Fruit fly (Drosophila melanogaster) whole organism, embryonic: ENCODE results near the gene schlank.

Experiments
- ATbp ChIP-seq: fragments of 200-800 bp; sonication (Bioruptor generic); optimal IDR thresholded peaks from 2 replicates; lab custom pipeline; 2017; ENCODE audit warnings: missing biosample characterization, mild to moderate bottlenecking, missing genetic modification characterization, missing genetic modification reagents
- Atf-2 ChIP-seq: fragments of 200-800 bp; sonication (Bioruptor generic); optimal IDR thresholded peaks from 2 replicates; lab custom pipeline; 2016; ENCODE audit warnings: missing biosample characterization, missing genetic modification characterization
- Atf6 ChIP-seq: fragments of 200-800 bp; sonication (Bioruptor generic); IDR thresholded peaks from 2 replicates; pipeline ENCODE4 v1.3.6; 2022; ENCODE audit warnings: missing biosample characterization, missing genetic modification characterization
- Awh ChIP-seq: fragments of 200-800 bp; sonication (Bioruptor generic); IDR thresholded peaks from 2 replicates; pipeline ENCODE4, ENCODE4 v1.3.6; 2022; ENCODE audit warnings: missing biosample characterization, missing genetic modification characterization
- B-H1 ChIP-seq: fragments of 200-800 bp; sonication (Bioruptor generic); IDR thresholded peaks from 3 replicates; pipeline ENCODE4 v1.3.6; 2022; ENCODE audit warnings: missing biosample characterization, missing genetic modification characterization
- Blimp-1 ChIP-seq: fragments of 200-800 bp; sonication (Bioruptor generic); optimal IDR thresholded peaks from 3 replicates; lab custom pipeline; 2018; ENCODE audit warnings: missing biosample characterization, missing genetic modification characterization, mild to moderate bottlenecking, moderate library complexity, missing genetic modification reagents
- CG12942 ChIP-seq: fragments of 200-800 bp; sonication (Bioruptor generic); optimal IDR thresholded peaks from 3 replicates; lab custom pipeline; 2016; ENCODE audit warnings: missing biosample characterization, missing genetic modification characterization
- CG15269 ChIP-seq: fragments of 200-800 bp; sonication (Bioruptor generic); optimal IDR thresholded peaks from 2 replicates; lab custom pipeline; 2018; ENCODE audit warnings: missing biosample characterization, mild to moderate bottlenecking, missing genetic modification characterization, moderate library complexity
- CG1529 ChIP-seq: fragments of 200-800 bp; sonication (Bioruptor generic); optimal IDR thresholded peaks from 3 replicates; lab custom pipeline; 2018; ENCODE audit warnings: missing biosample characterization, missing genetic modification characterization
- CG17612 ChIP-seq: fragments of 200-800 bp; sonication (Bioruptor generic); IDR thresholded peaks from 2 replicates; pipeline ENCODE4 v1.3.6; 2022; ENCODE audit warnings: missing biosample characterization, missing genetic modification characterization
- CG2712 ChIP-seq: fragments of 200-800 bp; optimal IDR thresholded peaks from 3 replicates; lab custom pipeline; 2019; ENCODE audit warnings: missing biosample characterization, mild to moderate bottlenecking, missing genetic modification characterization, moderate library complexity
- CG2889 ChIP-seq: fragments of 200-800 bp; sonication (Bioruptor generic); IDR thresholded peaks from 3 replicates; pipeline ENCODE4 v1.3.6; 2022; ENCODE audit warnings: missing biosample characterization, missing genetic modification characterization
- CG32532 ChIP-seq: fragments of 200-800 bp; sonication (Bioruptor generic); IDR thresholded peaks from 2 replicates; pipeline ENCODE4 v1.3.6; 2022; ENCODE audit warnings: missing biosample characterization, missing genetic modification characterization
- CG33557 ChIP-seq: fragments of 200-800 bp; sonication (Bioruptor generic); optimal IDR thresholded peaks from 2 replicates; lab custom pipeline; 2019; ENCODE audit warnings: missing biosample characterization, mild to moderate bottlenecking, missing genetic modification characterization, moderate library complexity
- CG34422 ChIP-seq: fragments of 200-800 bp; sonication (Bioruptor generic); IDR thresholded peaks from 3 replicates; pipeline ENCODE4 v1.3.6; 2022; ENCODE audit warnings: missing biosample characterization, missing genetic modification characterization
- CG5245 ChIP-seq: fragments of 200-800 bp; sonication (Bioruptor generic); optimal IDR thresholded peaks from 3 replicates; lab custom pipeline; 2016; ENCODE audit warnings: missing biosample characterization, missing genetic modification characterization
- CG6254 ChIP-seq: fragments of 200-800 bp; sonication (Bioruptor generic); optimal IDR thresholded peaks from 3 replicates; lab custom pipeline; 2017; ENCODE audit warnings: mild to moderate bottlenecking, missing biosample characterization, missing genetic modification reagents, missing genetic modification characterization
- CG9609 ChIP-seq: fragments of 200-800 bp; sonication (Bioruptor generic); optimal IDR thresholded peaks from 3 replicates; lab custom pipeline; 2016; ENCODE audit warnings: missing biosample characterization, missing genetic modification characterization
- CoRest ChIP-seq: fragments of 200-800 bp; sonication (Bioruptor generic); optimal IDR thresholded peaks from 3 replicates; lab custom pipeline; 2018; ENCODE audit warnings: missing biosample characterization, mild to moderate bottlenecking, missing genetic modification characterization, moderate library complexity
- D ChIP-seq, 2 experiments: fragments of 200-800 bp in 1 of 2; fragments of >200 bp in 1 of 2; sonication (Bioruptor generic) in 1 of 2; optimal IDR thresholded peaks; 2 replicates in 1 of 2; 3 replicates in 1 of 2; lab custom pipeline; 2017; ENCODE audit warnings: mild to moderate bottlenecking in 1 of 2, missing biosample characterization in 1 of 2, missing genetic modification characterization in 1 of 2, missing genetic modification reagents in 1 of 2
- D19B ChIP-seq: fragments of 200-800 bp; sonication (Bioruptor generic); optimal IDR thresholded peaks from 2 replicates; lab custom pipeline; 2017; ENCODE audit warnings: missing biosample characterization, mild to moderate bottlenecking, missing genetic modification characterization
- Dll ChIP-seq: fragments of 200-800 bp; sonication (Bioruptor generic); IDR thresholded peaks from 4 replicates; pipeline ENCODE4 v1.3.6; 2022; ENCODE audit warnings: missing biosample characterization, missing genetic modification characterization; ENCODE audit not compliant: partially characterized antibody
- GATAe ChIP-seq: fragments of 200-800 bp; sonication (Bioruptor generic); conservative IDR thresholded peaks from 2 replicates; pipeline ENCODE4 v1.3.6; 2022; ENCODE audit warnings: missing biosample characterization, missing genetic modification characterization
- H15 ChIP-seq: fragments of 200-800 bp; sonication (Bioruptor generic); IDR thresholded peaks from 3 replicates; pipeline ENCODE4 v1.3.6; 2022; ENCODE audit warnings: missing biosample characterization, missing genetic modification characterization
- HLH54F ChIP-seq: fragments of 200-800 bp; sonication (Bioruptor generic); optimal IDR thresholded peaks from 3 replicates; lab custom pipeline; 2016; ENCODE audit warnings: missing biosample characterization, missing genetic modification characterization
- Lhr ChIP-seq: fragments of 200-800 bp; sonication (Bioruptor generic); optimal IDR thresholded peaks from 3 replicates; lab custom pipeline; 2017; ENCODE audit warnings: mild to moderate bottlenecking, missing biosample characterization, missing genetic modification reagents, missing genetic modification characterization
- Lim3 ChIP-seq: fragments of 200-800 bp; sonication (Bioruptor generic); IDR thresholded peaks from 2 replicates; pipeline ENCODE4 v1.3.6; 2022; ENCODE audit warnings: missing biosample characterization, missing genetic modification characterization
- Med ChIP-seq: fragments of 200-800 bp; sonication (Bioruptor generic); peaks from one replicate; lab custom pipeline; 2016; ENCODE audit warnings: missing biosample characterization, missing genetic modification characterization, mild to moderate bottlenecking, inconsistent platforms, moderate library complexity
- NC2β ChIP-seq: fragments of 200-800 bp; sonication (Bioruptor generic); optimal IDR thresholded peaks from 2 replicates; lab custom pipeline; 2016; ENCODE audit warnings: missing biosample characterization, missing genetic modification characterization
- Nf-YA ChIP-seq: fragments of 200-800 bp; sonication (Bioruptor generic); IDR thresholded peaks from 2 replicates; pipeline ENCODE4 v1.3.6; 2022; ENCODE audit warnings: missing biosample characterization, missing genetic modification characterization
- Rfx ChIP-seq: fragments of 200-800 bp; sonication (Bioruptor generic); IDR thresholded peaks from 2 replicates; pipeline ENCODE4 v1.3.6; 2022; ENCODE audit warnings: missing biosample characterization, missing genetic modification characterization
- Side ChIP-seq: fragments of 200-800 bp; sonication (Bioruptor generic); optimal IDR thresholded peaks from 2 replicates; lab custom pipeline; 2016; ENCODE audit warnings: missing biosample characterization, missing genetic modification characterization
- Vsx1 ChIP-seq: fragments of 200-800 bp; sonication (Bioruptor generic); optimal IDR thresholded peaks from 2 replicates; lab custom pipeline; 2017; ENCODE audit warnings: missing biosample characterization, mild to moderate bottlenecking, missing genetic modification characterization, missing genetic modification reagents
- YL-1 ChIP-seq: fragments of 200-800 bp; sonication (Bioruptor generic); optimal IDR thresholded peaks from 3 replicates; lab custom pipeline; 2017; ENCODE audit warnings: missing biosample characterization, mild to moderate bottlenecking, missing genetic modification characterization
- ab ChIP-seq: fragments of 200-800 bp; sonication (Bioruptor generic); optimal IDR thresholded peaks from 2 replicates; lab custom pipeline; 2016; ENCODE audit warnings: missing biosample characterization, missing genetic modification characterization
- amos ChIP-seq: fragments of 200-800 bp; sonication (Bioruptor generic); IDR thresholded peaks from 2 replicates; pipeline ENCODE4 v1.3.6; 2022; ENCODE audit warnings: missing biosample characterization, missing genetic modification characterization; ENCODE audit not compliant: partially characterized antibody
- bbx ChIP-seq: fragments of 200-800 bp; sonication (Bioruptor generic); IDR thresholded peaks from 2 replicates; pipeline ENCODE4 v1.3.6; 2022; ENCODE audit warnings: missing biosample characterization, missing genetic modification characterization; ENCODE audit not compliant: partially characterized antibody
- bowl ChIP-seq: fragments of 200-800 bp; sonication (Bioruptor generic); IDR thresholded peaks from 2 replicates; pipeline ENCODE4 v1.3.6; 2022; ENCODE audit warnings: missing biosample characterization, missing genetic modification characterization
- cg ChIP-seq: fragments of 200-800 bp; sonication (Bioruptor generic); optimal IDR thresholded peaks from 3 replicates; lab custom pipeline; 2019; ENCODE audit warnings: missing biosample characterization, mild to moderate bottlenecking, missing genetic modification characterization, moderate library complexity
- ci ChIP-seq: fragments of 200-800 bp; sonication (Bioruptor generic); IDR thresholded peaks from 3 replicates; pipeline ENCODE4 v1.3.6; 2022; ENCODE audit warnings: missing biosample characterization, missing genetic modification characterization
- ham ChIP-seq: fragments of 200-800 bp; sonication (Bioruptor generic); IDR thresholded peaks from 2 replicates; pipeline ENCODE4 v1.3.6; 2022; ENCODE audit warnings: missing biosample characterization, missing genetic modification characterization
- hb ChIP-seq: fragments of 200-800 bp; sonication (Bioruptor generic); IDR thresholded peaks from 3 replicates; pipeline ENCODE4 v1.3.6; 2022; ENCODE audit warnings: missing biosample characterization, missing genetic modification characterization; ENCODE audit not compliant: partially characterized antibody
- lilli ChIP-seq: fragments of 200-800 bp; sonication (Bioruptor generic); optimal IDR thresholded peaks from 3 replicates; lab custom pipeline; 2016; ENCODE audit warnings: missing biosample characterization, missing genetic modification characterization
- mld ChIP-seq: fragments of 200-800 bp; sonication (Bioruptor generic); IDR thresholded peaks from 3 replicates; pipeline ENCODE4 v1.3.6; 2022; ENCODE audit warnings: missing biosample characterization, missing genetic modification characterization; ENCODE audit not compliant: partially characterized antibody
- org-1 ChIP-seq: fragments of 200-800 bp; sonication (Bioruptor generic); optimal IDR thresholded peaks from 2 replicates; lab custom pipeline; 2017; ENCODE audit warnings: missing biosample characterization, missing genetic modification characterization
- pb ChIP-seq: fragments of 200-800 bp; sonication (Bioruptor generic); optimal IDR thresholded peaks from 3 replicates; lab custom pipeline; 2016; ENCODE audit warnings: missing biosample characterization, missing genetic modification characterization
- sc ChIP-seq, 3 experiments: fragments of >200 bp in 2 of 3; fragments of 200-800 bp in 1 of 3; sonication (Bioruptor generic) in 1 of 3; optimal IDR thresholded peaks; 2 replicates in 2 of 3; 3 replicates in 1 of 3; lab custom pipeline; 2017; ENCODE audit warnings: mild to moderate bottlenecking in 1 of 3, missing biosample characterization in 1 of 3, missing genetic modification characterization in 1 of 3, missing genetic modification reagents in 1 of 3
- scrt ChIP-seq: fragments of 200-800 bp; sonication (Bioruptor generic); optimal IDR thresholded peaks from 2 replicates; lab custom pipeline; 2018; ENCODE audit warnings: missing biosample characterization, mild to moderate bottlenecking, missing genetic modification characterization, moderate library complexity
- tin ChIP-seq: fragments of 200-800 bp; sonication (Bioruptor generic); optimal IDR thresholded peaks from 3 replicates; lab custom pipeline; 2016; ENCODE audit warnings: missing biosample characterization, missing genetic modification characterization
- trem ChIP-seq: fragments of 200-800 bp; optimal IDR thresholded peaks from 3 replicates; lab custom pipeline; 2019; ENCODE audit warnings: missing biosample characterization, mild to moderate bottlenecking, missing genetic modification characterization, moderate library complexity

Gene schlank

DNA sequence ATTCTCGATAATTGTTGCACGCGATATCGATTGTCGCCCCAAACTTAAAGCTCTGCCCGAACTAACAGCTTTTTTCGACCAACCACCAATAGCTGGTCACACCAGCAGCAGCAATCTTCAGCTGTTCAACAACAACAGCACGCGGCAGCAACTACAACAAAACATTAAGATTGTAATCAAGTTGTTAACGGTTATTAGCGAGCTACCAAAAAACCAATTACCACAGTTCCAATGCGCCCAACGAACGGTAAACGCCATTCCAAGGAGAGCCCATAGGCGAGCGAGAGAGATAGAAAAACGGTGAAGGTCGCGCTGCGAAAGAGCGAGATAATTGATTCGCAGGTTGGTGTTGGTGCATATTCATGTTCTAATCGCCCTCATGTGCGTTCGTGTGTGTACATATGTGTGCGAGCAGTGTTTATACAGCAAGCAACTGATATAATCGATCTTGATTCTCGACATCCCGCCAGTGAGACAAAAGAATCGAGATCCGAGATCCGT lies 47.1 kb downstream of the schlank start, which contains the start of gene Efr (continued):
- TF ChIP-seq Nf-YA (GFP tag; lab: Robert Waterston, UW) = no peak
- TF ChIP-seq tin (GFP tag; lab: Kevin White, UChicago) = no peak
- no peak for TF ChIP-seq Blimp-1 (GFP tag; lab: Kevin White, UChicago)
- peak; percentile 2 for TF ChIP-seq pb (GFP tag; lab: Kevin White, UChicago)
- peak; percentile 35; the same call in 1 of the 3 replicates for TF ChIP-seq CG34422 (GFP tag; lab: Robert Waterston, UW)
- TF ChIP-seq ham (GFP tag; lab: Robert Waterston, UW) = no peak
- TF ChIP-seq Rfx = no peak
- peak; percentile 5 for TF ChIP-seq YL-1
- no peak for TF ChIP-seq Atf6 (GFP tag; lab: Robert Waterston, UW)
- no peak for TF ChIP-seq CG5245 (GFP tag; lab: Kevin White, UChicago)
- no peak for TF ChIP-seq CG2712 (tag; lab: Kevin White, UChicago)
- no peak for TF ChIP-seq H15 (GFP tag; lab: Robert Waterston, UW)
- TF ChIP-seq lilli (GFP tag; lab: Kevin White, UChicago) = no peak
- TF ChIP-seq cg = peak; percentile 88
- TF ChIP-seq CG9609 (GFP tag; lab: Kevin White, UChicago) = no peak
- TF ChIP-seq GATAe (GFP tag; lab: Robert Waterston, UW) = 0 out of 2 replicates have a peak, but pooled peaks have one; percentile 33
- TF ChIP-seq bbx (GFP tag; lab: Robert Waterston, UW) = 0 out of 2 replicates have a peak, but pooled peaks have one; percentile 10
- TF ChIP-seq scrt (GFP tag; lab: Kevin White, UChicago) = no peak
- no peak for TF ChIP-seq ATbp (GFP tag; lab: Kevin White, UChicago)
- TF ChIP-seq D19B (GFP tag; lab: Kevin White, UChicago) = no peak
- no peak for TF ChIP-seq CG2889 (GFP tag; lab: Robert Waterston, UW)
- TF ChIP-seq sc (optimal IDR thresholded peaks at IDR 0.05; lab: Kevin White, UChicago) = no peak
- no peak for TF ChIP-seq sc (GFP tag; optimal IDR thresholded peaks at IDR 0.05; lab: Kevin White, UChicago)
- no peak for TF ChIP-seq Med (GFP tag; lab: Kevin White, UChicago)
- TF ChIP-seq Lhr (GFP tag; lab: Kevin White, UChicago) = peak; percentile 27
- TF ChIP-seq ab (GFP tag; lab: Kevin White, UChicago) = no peak
- TF ChIP-seq ci = 0 out of 3 replicates have a peak, but pooled peaks have one; percentile 40
- TF ChIP-seq Vsx1 (GFP tag; lab: Kevin White, UChicago) = no peak
- TF ChIP-seq CG15269 (tag; lab: Kevin White, UChicago) = no peak
- no peak for TF ChIP-seq B-H1 (GFP tag; lab: Robert Waterston, UW)
- peak; percentile 27; the same call in 1 of the 2 replicates for TF ChIP-seq amos (GFP tag; lab: Robert Waterston, UW)
- no peak for TF ChIP-seq CG17612 (GFP tag; lab: Robert Waterston, UW)
- TF ChIP-seq NC2β (GFP tag; lab: Kevin White, UChicago) = no peak
- TF ChIP-seq CG1529 = no peak
- TF ChIP-seq hb = no peak
- TF ChIP-seq Lim3 (GFP tag; lab: Robert Waterston, UW) = no peak
- TF ChIP-seq Awh (GFP tag; lab: Robert Waterston, UW) = no peak
- TF ChIP-seq Dll = peak; percentile 60; the same call in 2 of the 4 replicates
- TF ChIP-seq trem (tag; lab: Kevin White, UChicago) = no peak
- no peak for TF ChIP-seq Side (GFP tag; lab: Kevin White, UChicago)
- TF ChIP-seq D (optimal IDR thresholded peaks at IDR 0.05; lab: Kevin White, UChicago) = no peak
- no peak for TF ChIP-seq D (GFP tag; optimal IDR thresholded peaks at IDR 0.05; lab: Kevin White, UChicago)
- no peak for TF ChIP-seq CG6254 (GFP tag; lab: Kevin White, UChicago)
- TF ChIP-seq CG32532 (GFP tag; lab: Robert Waterston, UW) = no peak
- no peak for TF ChIP-seq mld (GFP tag; lab: Robert Waterston, UW)
- TF ChIP-seq CG12942 (GFP tag; lab: Kevin White, UChicago) = no peak
- no peak for TF ChIP-seq CG33557
- no peak for TF ChIP-seq HLH54F (GFP tag; lab: Kevin White, UChicago)
- no peak for TF ChIP-seq bowl (GFP tag; lab: Robert Waterston, UW)
- TF ChIP-seq CoRest (tag; lab: Kevin White, UChicago) = no peak
- TF ChIP-seq Atf-2 (GFP tag; lab: Kevin White, UChicago) = no peak
- no peak for TF ChIP-seq org-1
